Worm (Caenorhabditis elegans) whole organism, early embryonic: ENCODE results near the gene grl-23.

ENCODE experiments used
- B0310.2 ChIP-seq: sonication (generic microtip); optimal IDR thresholded peaks from 2 replicates; lab custom pipeline; 2016; ENCODE audit warnings: mild to moderate bottlenecking, missing genetic modification characterization, missing compliant biosample characterization
- F13C5.2 ChIP-seq: sonication (generic microtip); optimal IDR thresholded peaks from 2 replicates; lab custom pipeline; 2017; ENCODE audit warnings: mild to moderate bottlenecking, missing genetic modification characterization, inconsistent platforms, missing compliant biosample characterization
- aly-1 ChIP-seq: sonication (generic microtip); optimal IDR thresholded peaks from 2 replicates; lab custom pipeline; 2016; ENCODE audit warnings: missing genetic modification characterization, missing compliant biosample characterization
- ama-1 ChIP-seq: fragments of 150-350 bp; optimal IDR thresholded peaks from 2 replicates; lab custom pipeline; 2014
- ceh-13 ChIP-seq: fragments of 200-800 bp; sonication (Bioruptor generic); optimal IDR thresholded peaks from 2 replicates; lab custom pipeline; 2018; ENCODE audit warnings: mild to moderate bottlenecking, missing genetic modification characterization, missing compliant biosample characterization
- ceh-36 ChIP-seq: sonication (generic microtip); optimal IDR thresholded peaks from 2 replicates; lab custom pipeline; 2016; ENCODE audit warnings: missing genetic modification characterization, inconsistent platforms, missing compliant biosample characterization
- ets-7 ChIP-seq: sonication (generic microtip); optimal IDR thresholded peaks from 2 replicates; lab custom pipeline; 2016; ENCODE audit warnings: missing genotype, missing genetic modification characterization, missing compliant biosample characterization
- flt-1 ChIP-seq: fragments of 200-800 bp; sonication (Bioruptor generic); IDR thresholded peaks from 2 replicates; pipeline ENCODE4 v1.3.6; 2022; ENCODE audit warnings: missing genetic modification characterization, missing compliant biosample characterization
- hmbx-1 ChIP-seq: sonication (generic microtip); optimal IDR thresholded peaks from 2 replicates; lab custom pipeline; 2016; ENCODE audit warnings: mild to moderate bottlenecking, missing genetic modification characterization, missing compliant biosample characterization
- hmg-4 ChIP-seq: fragments of 200-800 bp; sonication (Bioruptor generic); optimal IDR thresholded peaks from 2 replicates; lab custom pipeline; 2018; ENCODE audit warnings: mild to moderate bottlenecking, missing genetic modification characterization, missing compliant biosample characterization
- hnd-1 ChIP-seq: sonication (generic microtip); optimal IDR thresholded peaks from 2 replicates; lab custom pipeline; 2016; ENCODE audit warnings: missing genetic modification characterization, missing compliant biosample characterization
- pes-1 ChIP-seq: fragments of 200-800 bp; sonication (Bioruptor generic); IDR thresholded peaks from 2 replicates; pipeline ENCODE4 v1.3.6; 2022; ENCODE audit warnings: missing genetic modification reagents, missing genetic modification characterization, missing compliant biosample characterization
- scrt-1 ChIP-seq: fragments of 200-800 bp; sonication (Bioruptor generic); IDR thresholded peaks from 2 replicates; pipeline ENCODE4 v1.3.6; 2022; ENCODE audit warnings: missing genetic modification characterization, missing compliant biosample characterization
- sea-1 ChIP-seq: fragments of 200-800 bp; sonication (Bioruptor generic); conservative IDR thresholded peaks from 2 replicates; pipeline ENCODE4 v1.3.6; 2022; ENCODE audit warnings: missing genetic modification characterization, missing compliant biosample characterization
- tbx-11 ChIP-seq: fragments of 200-800 bp; sonication (Bioruptor generic); IDR thresholded peaks from 2 replicates; pipeline ENCODE4 v1.3.6; 2022; ENCODE audit warnings: missing genetic modification characterization, missing compliant biosample characterization
- tbx-37 ChIP-seq: fragments of 200-800 bp; sonication (Bioruptor generic); conservative IDR thresholded peaks from 2 replicates; pipeline ENCODE4 v1.3.6; 2022; ENCODE audit warnings: missing genetic modification reagents, missing genetic modification characterization, missing compliant biosample characterization
- tra-4 ChIP-seq: sonication (generic microtip); optimal IDR thresholded peaks from 2 replicates; lab custom pipeline; 2017; ENCODE audit warnings: missing genetic modification characterization, missing compliant biosample characterization

grl-23 gene

DNA sequence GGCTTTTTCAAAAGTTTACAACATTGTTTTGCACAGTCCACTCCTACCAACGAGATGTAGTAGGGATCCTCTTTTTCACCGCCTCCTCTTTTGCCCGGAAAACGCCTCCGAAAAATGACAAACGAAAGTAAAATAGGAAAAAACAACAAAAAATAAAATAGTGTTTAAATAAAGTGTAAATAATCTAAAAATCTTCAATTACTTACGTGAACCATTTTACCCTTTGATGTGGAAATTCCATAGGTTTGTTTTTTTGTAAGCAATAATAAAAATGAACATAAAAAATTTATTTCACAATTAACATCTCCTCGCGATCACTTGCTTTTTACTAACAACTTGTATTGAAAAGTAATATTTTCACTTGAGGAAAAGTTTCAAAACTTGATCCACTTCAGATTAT, 11.3 kb upstream of the grl-23 start, which contains the start of gene C14C10.1:
Gene C14C10.1, plus strand, starts transcription at position 301 of the 400 bp plus-strand sequence.
- TF ChIP-seq tbx-11 (no peak), hmbx-1 (tag; lab: Kevin White, UChicago) (no peak), F13C5.2 (tag; lab: Kevin White, UChicago) (no peak), pes-1 (GFP tag; lab: Robert Waterston, UW) (no peak), tbx-37 (GFP tag; lab: Robert Waterston, UW) (no peak), tra-4 (tag; lab: Kevin White, UChicago) (no peak), flt-1 (GFP tag; lab: Robert Waterston, UW) (no peak), scrt-1 (GFP tag; lab: Robert Waterston, UW) (no peak), aly-1 (tag; lab: Kevin White, UChicago) (no peak), ceh-13 (GFP tag; lab: Kevin White, UChicago) (no peak), hnd-1 (tag; lab: Kevin White, UChicago) (no peak), ceh-36 (tag; lab: Kevin White, UChicago) (no peak), ets-7 (tag; lab: Kevin White, UChicago) (no peak)

DNA sequence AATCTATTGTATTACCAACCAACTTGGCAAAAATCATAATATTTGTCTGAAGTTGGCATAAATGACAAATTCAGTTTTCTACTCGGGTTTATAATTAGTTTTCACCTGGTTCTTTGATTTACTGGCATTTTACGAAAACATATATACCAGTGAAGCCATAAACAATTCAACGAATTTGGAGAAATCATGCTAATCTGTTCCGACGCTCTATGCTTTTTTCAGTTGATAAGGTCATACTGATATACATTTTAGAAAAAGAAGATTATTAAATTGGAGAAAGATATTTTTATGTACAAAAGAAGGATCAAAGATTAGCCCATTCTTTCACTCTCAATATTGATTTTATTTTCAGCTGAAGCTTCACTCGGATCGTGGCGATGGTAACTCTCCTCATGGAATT, 10.1 kb upstream of the grl-23 start:
- TF ChIP-seq hmg-4 = no peak
- no peak for TF ChIP-seq B0310.2
- TF ChIP-seq pes-1 (GFP tag; lab: Robert Waterston, UW) = no peak
- TF ChIP-seq scrt-1 (GFP tag; lab: Robert Waterston, UW) = no peak
- TF ChIP-seq ama-1 = no peak
- TF ChIP-seq hnd-1 (tag; lab: Kevin White, UChicago) = no peak
- TF ChIP-seq ceh-36 (tag; lab: Kevin White, UChicago) = no peak
- TF ChIP-seq ceh-13 (GFP tag; lab: Kevin White, UChicago) = no peak

DNA sequence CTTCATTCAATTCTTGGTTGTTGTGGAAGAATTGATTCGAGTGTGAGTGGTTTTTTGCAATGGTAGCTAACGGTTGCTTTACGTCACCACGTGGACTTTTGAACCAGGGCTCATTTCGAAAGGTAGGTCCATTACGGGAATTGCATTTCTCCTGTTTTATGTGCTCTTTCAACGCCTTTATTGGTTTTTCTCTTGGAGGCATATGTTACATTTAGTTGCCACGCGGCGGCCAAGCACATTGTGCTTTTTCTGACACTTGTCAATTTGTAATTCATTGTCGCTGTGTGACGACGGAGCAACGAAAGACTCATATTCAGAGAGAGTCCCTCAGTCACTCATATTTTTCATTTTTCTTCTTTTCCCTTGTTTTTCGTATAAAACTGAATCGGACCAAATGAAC, 8.1 kb upstream of the grl-23 start:
- TF ChIP-seq aly-1 (tag; lab: Kevin White, UChicago) = no peak
- TF ChIP-seq tra-4 (tag; lab: Kevin White, UChicago) = no peak
- TF ChIP-seq ets-7 (tag; lab: Kevin White, UChicago) = no peak
- TF ChIP-seq hmbx-1 (tag; lab: Kevin White, UChicago) = no peak
- no peak for TF ChIP-seq hmg-4
- TF ChIP-seq tbx-37 (GFP tag; lab: Robert Waterston, UW) = no peak
- no peak for TF ChIP-seq sea-1
- no peak for TF ChIP-seq scrt-1 (GFP tag; lab: Robert Waterston, UW)
- TF ChIP-seq B0310.2 = no peak
- TF ChIP-seq ama-1 = no peak
- no peak for TF ChIP-seq F13C5.2 (tag; lab: Kevin White, UChicago)
- no peak for TF ChIP-seq ceh-36 (tag; lab: Kevin White, UChicago)
- TF ChIP-seq pes-1 (GFP tag; lab: Robert Waterston, UW) = no peak
- no peak for TF ChIP-seq tbx-11

DNA sequence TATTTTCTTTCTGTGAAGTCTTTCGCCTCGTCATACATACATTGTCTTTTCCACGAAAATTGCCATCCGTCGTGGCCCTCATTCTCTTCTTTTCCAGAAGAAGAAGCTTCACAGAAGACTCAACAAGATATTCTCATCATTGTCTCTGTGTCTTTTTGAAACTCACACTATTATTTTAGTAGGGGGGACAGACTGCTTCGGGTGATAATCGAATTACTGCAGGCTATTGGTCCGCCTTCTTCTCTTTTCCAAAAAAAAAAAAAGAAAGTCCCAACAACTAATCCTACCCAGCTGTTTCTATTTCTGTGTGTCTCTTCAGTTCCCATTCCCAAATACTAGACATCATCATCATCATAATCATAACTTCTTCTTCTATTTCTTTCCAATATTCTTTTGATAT, 6.7 kb upstream of the grl-23 start:
- TF ChIP-seq sea-1 (no peak), hmg-4 (no peak), ama-1 (no peak), flt-1 (GFP tag; lab: Robert Waterston, UW) (no peak), ets-7 (tag; lab: Kevin White, UChicago) (no peak), scrt-1 (GFP tag; lab: Robert Waterston, UW) (no peak), B0310.2 (no peak), tra-4 (tag; lab: Kevin White, UChicago) (no peak), F13C5.2 (tag; lab: Kevin White, UChicago) (no peak), ceh-13 (GFP tag; lab: Kevin White, UChicago) (no peak), hmbx-1 (tag; lab: Kevin White, UChicago) (no peak), ceh-36 (tag; lab: Kevin White, UChicago) (no peak), aly-1 (tag; lab: Kevin White, UChicago) (no peak), hnd-1 (tag; lab: Kevin White, UChicago) (no peak), tbx-11 (no peak), pes-1 (GFP tag; lab: Robert Waterston, UW) (no peak)

DNA sequence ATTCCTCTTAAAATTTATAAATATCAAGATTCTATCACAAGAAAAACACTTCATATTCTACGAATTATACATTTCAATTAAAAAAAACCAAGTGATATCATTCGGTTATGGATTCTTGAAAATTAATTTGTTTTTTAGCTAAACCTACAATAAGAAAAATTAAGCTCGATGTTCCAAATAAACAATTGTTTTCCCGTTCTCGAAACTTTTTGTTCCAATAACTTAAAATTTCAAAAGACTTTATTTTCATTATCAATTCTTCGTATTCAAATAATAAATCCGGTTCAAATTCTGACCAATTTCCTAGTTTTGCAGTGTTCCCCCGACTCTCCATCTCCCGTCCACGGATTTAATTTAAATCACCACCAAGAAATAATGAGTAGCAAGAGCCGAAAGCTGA, 2.6 kb upstream of the grl-23 start, which contains the start of gene E02A10.3:
Gene E02A10.3, plus strand, starts transcription at position 301 of the 400 bp plus-strand sequence.
- TF ChIP-seq F13C5.2 (tag; lab: Kevin White, UChicago) (no peak), ama-1 (no peak), ets-7 (tag; lab: Kevin White, UChicago) (no peak)

DNA sequence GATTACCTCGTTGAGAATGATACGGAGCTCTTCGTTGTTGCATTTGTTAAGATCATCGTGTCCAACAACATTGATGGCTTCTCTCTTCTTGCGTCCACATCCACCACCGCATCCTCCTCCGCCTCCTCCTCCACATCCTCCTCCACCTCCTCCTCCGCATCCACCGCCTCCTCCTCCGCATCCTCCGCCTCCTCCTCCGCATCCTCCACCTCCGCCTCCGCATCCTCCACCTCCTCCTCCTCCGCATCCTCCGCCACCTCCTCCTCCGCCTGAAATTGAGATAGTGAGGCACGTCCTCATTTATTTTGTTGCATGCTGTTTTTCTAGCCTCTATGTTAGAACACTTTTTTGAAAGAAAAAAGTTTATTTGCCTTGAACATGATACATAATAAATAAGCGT, 851 bp downstream of the grl-23 start:
- no peak for TF ChIP-seq ets-7 (tag; lab: Kevin White, UChicago)

DNA sequence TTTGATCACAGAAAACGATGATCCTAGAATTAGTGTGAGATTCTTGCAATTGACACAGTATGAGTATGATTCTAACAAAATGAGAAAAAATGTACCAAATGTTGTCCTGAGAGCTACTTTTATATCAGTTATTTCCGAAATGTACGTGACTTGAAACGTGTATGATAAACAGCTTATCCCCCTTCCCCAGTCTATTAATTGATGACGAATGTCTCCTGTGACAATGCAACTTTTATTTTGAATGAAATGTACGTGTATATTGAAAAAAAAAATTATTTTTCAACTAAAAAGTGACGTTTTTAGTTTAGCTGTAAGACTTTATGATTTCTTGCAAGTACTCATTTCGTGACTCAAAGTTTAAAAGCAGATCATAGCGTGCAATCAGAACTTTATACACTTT, 6.4 kb downstream of the grl-23 start:
- TF ChIP-seq ama-1 = no peak
- TF ChIP-seq B0310.2 = no peak
- no peak for TF ChIP-seq ets-7 (tag; lab: Kevin White, UChicago)
- no peak for TF ChIP-seq sea-1
- TF ChIP-seq pes-1 (GFP tag; lab: Robert Waterston, UW) = no peak
- TF ChIP-seq hmbx-1 (tag; lab: Kevin White, UChicago) = no peak
- TF ChIP-seq ceh-13 (GFP tag; lab: Kevin White, UChicago) = no peak
- TF ChIP-seq hmg-4 = no peak
- no peak for TF ChIP-seq tra-4 (tag; lab: Kevin White, UChicago)
- no peak for TF ChIP-seq ceh-36 (tag; lab: Kevin White, UChicago)
- TF ChIP-seq tbx-37 (GFP tag; lab: Robert Waterston, UW) = no peak

DNA sequence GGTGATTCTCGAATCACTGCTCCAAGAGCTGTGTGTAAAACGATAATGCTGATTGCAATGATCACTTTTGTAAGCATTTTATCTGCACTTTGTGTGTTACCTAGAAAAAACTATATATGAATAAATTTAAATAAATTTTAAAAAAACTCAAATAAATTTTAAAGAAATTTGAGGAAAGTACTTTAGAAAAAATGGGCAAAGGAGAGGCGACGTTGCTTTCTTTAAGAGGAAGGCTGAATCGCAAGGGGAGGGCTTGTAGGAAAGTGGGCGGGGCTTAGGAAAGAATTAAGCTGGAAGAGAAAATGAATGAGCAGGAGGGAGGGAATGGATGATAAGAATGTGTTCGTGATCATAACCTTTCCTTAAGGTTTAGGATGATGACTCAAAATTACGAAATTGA, 8.8 kb downstream of the grl-23 start, which contains the start of gene E02A10.4:
Gene E02A10.4, minus strand, starts transcription at position 101 of the 400 bp plus-strand sequence.
- TF ChIP-seq tbx-11 (no peak), aly-1 (tag; lab: Kevin White, UChicago) (no peak), tra-4 (tag; lab: Kevin White, UChicago) (no peak), flt-1 (GFP tag; lab: Robert Waterston, UW) (no peak), sea-1 (no peak), hnd-1 (tag; lab: Kevin White, UChicago) (no peak)
